Fruit fly (Drosophila melanogaster): ENCODE measurements around the gene CG6652.

Gene CG6652

DNA sequence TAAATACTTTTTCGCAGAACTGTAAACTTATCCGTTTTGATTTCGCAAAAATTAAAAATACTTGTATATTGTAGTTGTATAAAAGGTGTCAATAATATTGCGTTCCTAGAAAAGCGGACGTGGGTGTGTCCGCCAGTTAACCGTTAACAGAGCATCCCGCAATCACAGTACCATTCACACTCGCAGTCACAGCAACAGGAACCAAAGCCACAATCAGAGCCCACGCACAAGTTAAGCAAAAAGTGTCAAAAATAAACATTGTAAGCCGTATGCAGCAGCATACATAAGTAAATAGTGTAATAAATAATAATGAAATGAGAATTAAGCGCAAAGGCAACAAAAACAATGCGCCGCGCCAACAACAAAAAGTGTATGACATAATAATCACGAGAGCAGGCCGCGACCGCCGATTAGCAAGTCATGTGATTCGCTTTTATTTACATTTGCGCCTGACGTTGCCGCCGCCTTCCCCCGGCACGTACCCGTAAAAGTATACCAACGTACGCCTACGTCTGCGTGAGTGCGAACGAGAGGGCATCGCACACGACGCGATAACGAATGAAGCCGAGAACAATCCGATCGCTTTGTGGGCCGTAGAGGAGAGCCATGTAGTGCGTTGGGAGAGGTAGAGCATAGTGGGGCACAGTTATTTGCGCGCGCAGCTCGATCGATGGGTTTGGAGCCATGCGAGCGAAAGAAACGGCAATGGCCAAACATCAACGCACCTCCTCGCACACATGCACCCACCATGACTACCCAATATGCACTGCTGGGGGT lies 12.8 kb downstream of the CG6652 start:
- TF ChIP-seq CG8301 (tag; optimal IDR thresholded peaks at IDR 0.05) (no peak), CG4496 (GFP tag; IDR thresholded peaks at IDR 0.05) (peak; percentile 45; the same call in 1 of the 3 replicates), CG17806 (tag; optimal IDR thresholded peaks at IDR 0.05) (no peak), CG14655 (GFP tag; optimal IDR thresholded peaks at IDR 0.05) (peak; percentile 27), rn (GFP tag; IDR thresholded peaks at IDR 0.05) (no peak), CG32121 (GFP tag; IDR thresholded peaks at IDR 0.05) (peak; percentile 79), CG8159 (tag; optimal IDR thresholded peaks at IDR 0.05) (peak; percentile 12), Pif1A (GFP tag; optimal IDR thresholded peaks at IDR 0.05) (peak; percentile 21), Snoo (tag; optimal IDR thresholded peaks at IDR 0.05) (no peak), D1 (tag; optimal IDR thresholded peaks at IDR 0.05) (no peak), CG15710 (tag; optimal IDR thresholded peaks at IDR 0.05) (no peak), Ets98B (GFP tag; IDR thresholded peaks at IDR 0.05) (peak; percentile 67), CG34367 (tag; optimal IDR thresholded peaks at IDR 0.05) (no peak), CG9948 (tag; optimal IDR thresholded peaks at IDR 0.05) (no peak), gl (tag; optimal IDR thresholded peaks at IDR 0.05) (peak; percentile 44), CG10348 (GFP tag; IDR thresholded peaks at IDR 0.05) (no peak), EcR (GFP tag; optimal IDR thresholded peaks at IDR 0.05) (peak; percentile 96), CG12605 (GFP tag; IDR thresholded peaks at IDR 0.05) (no peak), Pif1B (GFP tag; optimal IDR thresholded peaks at IDR 0.05) (peak; percentile 23), fd96Ca (GFP tag; IDR thresholded peaks at IDR 0.05) (peak; percentile 72; the same call in 2 of the 3 replicates), CG13204 (GFP tag; optimal IDR thresholded peaks at IDR 0.05) (peak; percentile 98)

DNA sequence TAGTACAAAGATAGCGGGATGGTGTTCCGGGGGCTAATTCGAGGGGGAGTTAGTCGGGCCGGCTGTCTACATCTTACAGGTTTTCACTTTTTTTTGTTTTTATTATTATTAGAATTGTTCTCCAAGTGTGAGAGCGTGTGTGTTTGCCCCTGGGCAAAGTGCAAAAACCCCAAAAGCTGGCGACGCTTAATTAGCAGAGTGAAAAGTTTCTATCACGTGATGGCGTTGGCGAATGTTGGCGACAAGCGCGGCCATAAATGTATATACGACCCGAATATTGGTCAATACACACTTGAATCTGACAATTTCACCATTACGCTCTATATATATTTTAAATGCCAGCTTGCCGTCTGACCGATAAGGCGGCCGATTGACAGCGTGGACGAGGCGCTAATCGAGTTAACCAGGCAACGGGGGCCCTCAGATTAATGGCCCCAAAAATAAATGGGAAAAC lies 13.7 kb downstream of the CG6652 start:
- TF ChIP-seq EcR (GFP tag; optimal IDR thresholded peaks at IDR 0.05) = no peak
- TF ChIP-seq gl (tag; optimal IDR thresholded peaks at IDR 0.05) = no peak
- no peak for TF ChIP-seq CG12605 (GFP tag; IDR thresholded peaks at IDR 0.05)
- no peak for TF ChIP-seq fd96Ca (GFP tag; IDR thresholded peaks at IDR 0.05)
- no peak for TF ChIP-seq Snoo (tag; optimal IDR thresholded peaks at IDR 0.05)
- TF ChIP-seq CG13204 (GFP tag; optimal IDR thresholded peaks at IDR 0.05) = no peak
- no peak for TF ChIP-seq CG34367 (tag; optimal IDR thresholded peaks at IDR 0.05)
- no peak for TF ChIP-seq Pif1B (GFP tag; optimal IDR thresholded peaks at IDR 0.05)
- no peak for TF ChIP-seq Ets98B (GFP tag; IDR thresholded peaks at IDR 0.05)
- TF ChIP-seq CG32121 (GFP tag; IDR thresholded peaks at IDR 0.05) = no peak

DNA sequence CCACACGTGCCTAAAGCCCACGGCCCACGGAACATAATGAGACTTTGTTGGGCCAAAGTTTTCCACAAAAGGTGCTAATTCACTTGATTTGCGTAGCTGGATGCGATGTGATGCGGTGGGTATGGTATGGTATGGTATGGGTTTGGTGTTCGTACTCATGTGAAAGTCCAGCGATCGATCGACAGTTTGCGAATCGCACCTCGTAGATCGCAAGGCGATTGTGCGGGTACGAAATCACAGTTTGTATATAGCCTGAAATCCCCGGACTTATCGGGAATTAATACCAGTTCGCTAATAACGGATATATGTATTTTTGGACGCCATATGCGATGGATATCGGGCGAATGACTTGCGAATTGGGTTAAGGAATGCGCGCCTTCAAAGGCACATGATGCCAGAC lies 14.7 kb downstream of the CG6652 start:
- no peak for TF ChIP-seq D1 (tag; optimal IDR thresholded peaks at IDR 0.05)
- TF ChIP-seq Ets98B (GFP tag; IDR thresholded peaks at IDR 0.05) = no peak
- TF ChIP-seq CG15710 (tag; optimal IDR thresholded peaks at IDR 0.05) = no peak
- no peak for TF ChIP-seq CG4496 (GFP tag; IDR thresholded peaks at IDR 0.05)
- no peak for TF ChIP-seq CG8159 (tag; optimal IDR thresholded peaks at IDR 0.05)
- TF ChIP-seq CG10348 (GFP tag; IDR thresholded peaks at IDR 0.05) = no peak
- TF ChIP-seq rn (GFP tag; IDR thresholded peaks at IDR 0.05) = no peak
- no peak for TF ChIP-seq CG14655 (GFP tag; optimal IDR thresholded peaks at IDR 0.05)
- TF ChIP-seq fd96Ca (GFP tag; IDR thresholded peaks at IDR 0.05) = no peak
- TF ChIP-seq CG9948 (tag; optimal IDR thresholded peaks at IDR 0.05) = no peak
- TF ChIP-seq gl (tag; optimal IDR thresholded peaks at IDR 0.05) = no peak
- TF ChIP-seq EcR (GFP tag; optimal IDR thresholded peaks at IDR 0.05) = no peak
- TF ChIP-seq CG12605 (GFP tag; IDR thresholded peaks at IDR 0.05) = no peak
- no peak for TF ChIP-seq CG17806 (tag; optimal IDR thresholded peaks at IDR 0.05)
- no peak for TF ChIP-seq Snoo (tag; optimal IDR thresholded peaks at IDR 0.05)
- no peak for TF ChIP-seq Pif1B (GFP tag; optimal IDR thresholded peaks at IDR 0.05)
- no peak for TF ChIP-seq CG13204 (GFP tag; optimal IDR thresholded peaks at IDR 0.05)
- no peak for TF ChIP-seq Pif1A (GFP tag; optimal IDR thresholded peaks at IDR 0.05)

DNA sequence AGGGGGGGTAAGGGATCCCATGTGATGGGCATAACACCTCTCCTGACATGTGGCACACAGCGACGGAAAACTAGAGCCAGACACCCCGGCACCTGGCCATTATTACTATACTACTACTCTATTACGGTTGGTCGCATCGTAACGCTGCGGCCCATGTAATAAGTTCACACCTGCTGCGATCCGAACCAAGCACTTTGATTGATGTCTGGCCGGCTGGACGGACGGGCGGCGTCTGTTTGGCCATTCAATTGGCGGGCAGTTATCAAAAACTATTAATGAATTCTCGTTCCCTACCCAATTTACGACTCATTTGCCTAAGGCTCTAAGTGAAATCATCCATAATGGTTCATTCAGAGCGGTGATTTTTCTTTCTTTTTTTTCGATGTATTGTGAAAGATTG lies 15.2 kb downstream of the CG6652 start:
- TF ChIP-seq CG32121 (GFP tag; IDR thresholded peaks at IDR 0.05) = no peak
- TF ChIP-seq CG14655 (GFP tag; optimal IDR thresholded peaks at IDR 0.05) = no peak
- TF ChIP-seq CG9948 (tag; optimal IDR thresholded peaks at IDR 0.05) = no peak
- no peak for TF ChIP-seq CG10348 (GFP tag; IDR thresholded peaks at IDR 0.05)
- TF ChIP-seq CG12605 (GFP tag; IDR thresholded peaks at IDR 0.05) = no peak
- no peak for TF ChIP-seq CG8159 (tag; optimal IDR thresholded peaks at IDR 0.05)
- no peak for TF ChIP-seq gl (tag; optimal IDR thresholded peaks at IDR 0.05)
- no peak for TF ChIP-seq CG17806 (tag; optimal IDR thresholded peaks at IDR 0.05)
- no peak for TF ChIP-seq CG4496 (GFP tag; IDR thresholded peaks at IDR 0.05)
- no peak for TF ChIP-seq rn (GFP tag; IDR thresholded peaks at IDR 0.05)
- TF ChIP-seq fd96Ca (GFP tag; IDR thresholded peaks at IDR 0.05) = no peak
- TF ChIP-seq EcR (GFP tag; optimal IDR thresholded peaks at IDR 0.05) = no peak
- no peak for TF ChIP-seq CG34367 (tag; optimal IDR thresholded peaks at IDR 0.05)
- no peak for TF ChIP-seq CG8301 (tag; optimal IDR thresholded peaks at IDR 0.05)
- no peak for TF ChIP-seq CG15710 (tag; optimal IDR thresholded peaks at IDR 0.05)
- no peak for TF ChIP-seq D1 (tag; optimal IDR thresholded peaks at IDR 0.05)
- no peak for TF ChIP-seq Ets98B (GFP tag; IDR thresholded peaks at IDR 0.05)
- TF ChIP-seq Snoo (tag; optimal IDR thresholded peaks at IDR 0.05) = no peak

DNA sequence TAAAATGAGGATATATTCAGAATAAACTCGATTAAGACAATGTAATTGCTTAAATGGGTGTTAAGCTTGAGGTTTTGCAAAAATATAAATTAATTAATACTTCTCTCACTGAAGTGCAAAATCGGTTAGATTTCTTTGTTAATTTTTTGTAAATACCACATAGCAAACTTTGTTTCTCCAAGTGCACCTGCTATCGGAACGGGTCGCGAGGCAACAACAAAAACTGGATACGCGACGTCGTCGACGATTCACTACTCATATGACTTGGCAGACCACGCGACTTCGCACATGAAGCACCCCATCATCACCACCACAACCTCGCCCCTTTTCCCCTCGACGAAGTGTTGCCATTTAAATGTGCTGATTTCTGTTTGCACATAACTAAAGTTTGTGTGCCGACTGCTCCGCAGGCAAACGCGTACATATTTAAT lies 15.6 kb downstream of the CG6652 start:
- TF ChIP-seq CG12605 (GFP tag; IDR thresholded peaks at IDR 0.05) = peak; percentile 17; the same call in 1 of the 2 replicates
- TF ChIP-seq Snoo (tag; optimal IDR thresholded peaks at IDR 0.05) = peak; percentile 49
- peak; percentile 56 for TF ChIP-seq CG8159 (tag; optimal IDR thresholded peaks at IDR 0.05)
- TF ChIP-seq gl (tag; optimal IDR thresholded peaks at IDR 0.05) = no peak
- TF ChIP-seq Pif1B (GFP tag; optimal IDR thresholded peaks at IDR 0.05) = peak; percentile 55
- peak; percentile 24 for TF ChIP-seq Pif1A (GFP tag; optimal IDR thresholded peaks at IDR 0.05)
- peak; percentile 60 for TF ChIP-seq CG15710 (tag; optimal IDR thresholded peaks at IDR 0.05)
- TF ChIP-seq CG8301 (tag; optimal IDR thresholded peaks at IDR 0.05) = peak; percentile 44
- TF ChIP-seq CG14655 (GFP tag; optimal IDR thresholded peaks at IDR 0.05) = peak; percentile 50
- TF ChIP-seq Ets98B (GFP tag; IDR thresholded peaks at IDR 0.05) = peak; percentile 72
- peak; percentile 57 for TF ChIP-seq CG17806 (tag; optimal IDR thresholded peaks at IDR 0.05)
- TF ChIP-seq CG10348 (GFP tag; IDR thresholded peaks at IDR 0.05) = 0 out of 2 replicates have a peak, but pooled peaks have one; percentile 28
- TF ChIP-seq rn (GFP tag; IDR thresholded peaks at IDR 0.05) = no peak
- peak; percentile 64 for TF ChIP-seq CG4496 (GFP tag; IDR thresholded peaks at IDR 0.05)
- peak; percentile 40 for TF ChIP-seq CG34367 (tag; optimal IDR thresholded peaks at IDR 0.05)
- TF ChIP-seq CG9948 (tag; optimal IDR thresholded peaks at IDR 0.05) = peak; percentile 52
- no peak for TF ChIP-seq CG32121 (GFP tag; IDR thresholded peaks at IDR 0.05)
- peak; percentile 65 for TF ChIP-seq fd96Ca (GFP tag; IDR thresholded peaks at IDR 0.05)
- peak; percentile 56 for TF ChIP-seq CG13204 (GFP tag; optimal IDR thresholded peaks at IDR 0.05)
- no peak for TF ChIP-seq D1 (tag; optimal IDR thresholded peaks at IDR 0.05)
- TF ChIP-seq EcR (GFP tag; optimal IDR thresholded peaks at IDR 0.05) = peak; percentile 60
